Worm (Caenorhabditis elegans) whole organism, L4 larva: ENCODE data around the gene rei-1.

ENCODE experiments used
- daf-8 ChIP-seq: fragments of 200-800 bp; sonication (Bioruptor generic); IDR thresholded peaks from 2 replicates; pipeline ENCODE4 v1.3.6; 2022; ENCODE audit warnings: missing genetic modification characterization, missing compliant biosample characterization
- nhr-6 ChIP-seq: fragments of 150-350 bp; optimal IDR thresholded peaks from 2 replicates; lab custom pipeline; 2014; ENCODE audit warnings: missing biosample characterization, missing genetic modification characterization

ce11 chrIII:4102039-4102438, 4.0 kb upstream of the rei-1 start:
- TF ChIP-seq daf-8 (no peak), nhr-6 (tag; lab: Kevin White, UChicago) (no peak)
